Worm (Caenorhabditis elegans): ENCODE results near the gene nlp-28.
A peak's percentile ranks its signal among the peaks of the same experiment; 100 is the strongest.

DNA sequence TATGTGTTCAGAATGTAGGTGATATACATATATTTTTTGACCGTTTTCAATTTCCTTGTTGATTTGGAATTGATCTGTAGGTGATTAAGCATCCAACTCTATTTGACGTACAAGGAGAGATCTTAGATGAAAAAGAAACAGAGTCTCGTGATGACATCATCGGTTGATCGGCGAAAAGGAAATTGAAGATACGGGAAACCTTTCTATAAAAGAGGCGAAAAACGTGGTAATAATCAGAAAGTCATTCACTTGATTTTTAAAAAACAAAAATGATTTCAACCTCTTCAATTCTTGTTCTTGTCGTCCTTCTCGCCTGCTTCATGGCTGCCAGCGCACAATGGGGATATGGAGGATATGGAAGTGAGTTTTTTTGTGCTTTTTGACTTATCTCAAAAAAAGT is 3.5 kb upstream of the nlp-28 start, which contains the start of gene nlp-29:
- TF ChIP-seq ceh-82 (tag; optimal IDR thresholded peaks at IDR 0.05) (no peak), R02D3.7 (tag; optimal IDR thresholded peaks at IDR 0.05) (no peak), crh-2 (tag; optimal IDR thresholded peaks at IDR 0.05) (peak; percentile 49), nhr-11 (tag; optimal IDR thresholded peaks at IDR 0.05) (no peak), dmd-4 (tag; optimal IDR thresholded peaks at IDR 0.05) (no peak), lin-13 (GFP tag; optimal IDR thresholded peaks at IDR 0.05) (no peak), unc-62 (GFP tag; optimal IDR thresholded peaks at IDR 0.05) (no peak), unc-39 (tag; optimal IDR thresholded peaks at IDR 0.05) (no peak), nhr-25 (tag; optimal IDR thresholded peaks at IDR 0.05) (peak; percentile 77), elt-1 (tag; optimal IDR thresholded peaks at IDR 0.05) (no peak), nhr-6 (tag; optimal IDR thresholded peaks at IDR 0.05) (no peak), fos-1 (tag; optimal IDR thresholded peaks at IDR 0.05) (no peak), ztf-11 (tag; optimal IDR thresholded peaks at IDR 0.05) (no peak)
